Fruit fly (Drosophila melanogaster): Measurements from ENCODE around the gene CG42795.

- TF ChIP-seq kay (GFP tag; ENCODE audit: borderline replicate concordance) (no peak), CG12768 (GFP tag; optimal IDR thresholded peaks at IDR 0.05) (no peak), CG7045 (GFP tag; optimal IDR thresholded peaks at IDR 0.05) (peak; percentile 17), Mnt (GFP tag; optimal IDR thresholded peaks at IDR 0.05) (no peak), CG11617 (GFP tag; optimal IDR thresholded peaks at IDR 0.05) (no peak), CG14711 (tag; optimal IDR thresholded peaks at IDR 0.05) (no peak), CG7101 (tag; optimal IDR thresholded peaks at IDR 0.05) (no peak), toe (GFP tag; optimal IDR thresholded peaks at IDR 0.05) (no peak), CG1620 (GFP tag; optimal IDR thresholded peaks at IDR 0.05) (no peak), Hr96 (GFP tag; optimal IDR thresholded peaks at IDR 0.05) (no peak), cnc (optimal IDR thresholded peaks at IDR 0.05) (no peak)
Measured at dm6 chr3R:10190084-10190782, 35.3 kb upstream of the CG42795 start, which contains the start of gene Syn.
